Worm (Caenorhabditis elegans) whole organism, late embryonic: ENCODE measurements around the gene algn-9.

Experiments
- nhr-11 ChIP-seq: fragments of 150-350 bp; optimal IDR thresholded peaks from 2 replicates; lab custom pipeline; 2014; ENCODE audit warnings: missing biosample characterization, missing genetic modification characterization
- pros-1 ChIP-seq: fragments of 150-350 bp; optimal IDR thresholded peaks from 2 replicates; lab custom pipeline; 2014; ENCODE audit warnings: missing biosample characterization, missing genetic modification reagents, missing genetic modification characterization

- no peak for TF ChIP-seq pros-1 (tag; lab: Kevin White, UChicago)
- no peak for TF ChIP-seq nhr-11
Measured at ce11 chrII:10541923-10542486, 42.1 kb upstream of the algn-9 start, which contains the start of gene pro-1.
